Worm (Caenorhabditis elegans) whole organism, L1 larva: ENCODE measurements around the gene R09B5.11.

ENCODE experiments used
- ceh-82 ChIP-seq, 3 experiments: fragments of 150-350 bp in 1 of 3; sonication (generic microtip) in 2 of 3; optimal IDR thresholded peaks; 2 replicates each; lab custom pipeline; 2014 to 2017; ENCODE audit warnings: missing biosample characterization in 3 of 3, missing genetic modification characterization in 3 of 3

Gene R09B5.11

DNA sequence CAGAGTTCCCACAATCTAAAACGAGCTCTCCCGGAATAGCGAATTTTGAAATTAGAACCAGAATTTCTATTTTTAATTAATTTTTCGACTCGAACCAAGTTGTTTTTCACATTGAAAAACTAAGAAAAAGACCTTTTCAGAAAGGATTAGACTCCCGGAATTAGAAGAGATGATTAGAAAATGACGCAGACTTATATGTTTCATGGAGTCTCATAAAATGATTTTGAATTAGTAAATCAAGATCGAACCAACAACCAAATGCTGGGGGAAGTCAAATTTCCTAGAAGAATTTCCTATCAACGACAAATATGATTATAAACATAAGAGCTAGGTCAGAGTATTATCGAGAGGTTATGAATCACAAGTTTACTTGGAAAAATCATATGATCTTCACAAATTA is 49.6 kb downstream of the R09B5.11 start (continued):
- TF ChIP-seq ceh-82 (tag; optimal IDR thresholded peaks at IDR 0.05; lab: Kevin White, UChicago), result no peak
